Worm (Caenorhabditis elegans) whole organism, L1 larva: Measurements from ENCODE around the gene F14F3.5.
A peak's percentile ranks its signal among the peaks of the same experiment; 100 is the strongest.

ENCODE experiments used
- C04F5.9 ChIP-seq: sonication (generic microtip); optimal IDR thresholded peaks from 2 replicates; lab custom pipeline; 2016; ENCODE audit warnings: missing genetic modification characterization, missing compliant biosample characterization
- C16A3.4 ChIP-seq: fragments of 150-350 bp; optimal IDR thresholded peaks from 2 replicates; lab custom pipeline; 2014; ENCODE audit warnings: missing biosample characterization, missing genetic modification characterization
- C34B4.2 ChIP-seq: sonication (generic microtip); optimal IDR thresholded peaks from 2 replicates; lab custom pipeline; 2017; ENCODE audit warnings: mild to moderate bottlenecking, missing genetic modification characterization, missing compliant biosample characterization
- Y116A8C.19 ChIP-seq: sonication (generic microtip); optimal IDR thresholded peaks from 2 replicates; lab custom pipeline; 2016; ENCODE audit warnings: missing compliant biosample characterization, missing genetic modification characterization, borderline replicate concordance
- alr-1 ChIP-seq: fragments of 200-800 bp; sonication (Bioruptor generic); optimal IDR thresholded peaks from 2 replicates; lab custom pipeline; 2018; ENCODE audit warnings: borderline replicate concordance, mild to moderate bottlenecking, missing genetic modification characterization, missing compliant biosample characterization
- aly-2 ChIP-seq: fragments of 150-350 bp; optimal IDR thresholded peaks from 2 replicates; lab custom pipeline; 2014; ENCODE audit warnings: missing biosample characterization, missing genetic modification characterization
- ama-1 ChIP-seq: fragments of 150-350 bp; optimal IDR thresholded peaks from 2 replicates; lab custom pipeline; 2014
- blmp-1 ChIP-seq: fragments of 150-350 bp; optimal IDR thresholded peaks from 2 replicates; lab custom pipeline; 2014; ENCODE audit warnings: missing biosample characterization, missing genetic modification characterization
- ceh-63 ChIP-seq: fragments of 200-800 bp; sonication (Bioruptor generic); optimal IDR thresholded peaks from 2 replicates; lab custom pipeline; 2018; ENCODE audit warnings: mild to moderate bottlenecking, missing genetic modification characterization, missing compliant biosample characterization
- ceh-8 ChIP-seq: fragments of 200-800 bp; sonication (Bioruptor generic); optimal IDR thresholded peaks from 2 replicates; lab custom pipeline; 2018; ENCODE audit warnings: mild to moderate bottlenecking, missing genetic modification characterization, moderate library complexity, missing compliant biosample characterization
- ceh-82 ChIP-seq, 3 experiments: fragments of 150-350 bp in 1 of 3; sonication (generic microtip) in 2 of 3; optimal IDR thresholded peaks; 2 replicates each; lab custom pipeline; 2014 to 2017; ENCODE audit warnings: missing biosample characterization in 3 of 3, missing genetic modification characterization in 3 of 3
- ceh-90 ChIP-seq: sonication (generic microtip); optimal IDR thresholded peaks from 2 replicates; lab custom pipeline; 2016; ENCODE audit warnings: missing genetic modification characterization, missing compliant biosample characterization
- dpl-1 ChIP-seq, 3 experiments: fragments of 150-350 bp in 2 of 3; sonication (generic microtip) in 1 of 3; optimal IDR thresholded peaks; 2 replicates each; lab custom pipeline; 2014 to 2017; ENCODE audit warnings: missing biosample characterization in 3 of 3, missing genetic modification characterization in 3 of 3, missing genetic modification reagents in 3 of 3
- egl-13 ChIP-seq: sonication (generic microtip); optimal IDR thresholded peaks from 2 replicates; lab custom pipeline; 2016; ENCODE audit warnings: missing genotype, missing genetic modification reagents, missing genetic modification characterization, missing compliant biosample characterization
- elt-2 ChIP-seq: sonication (generic microtip); optimal IDR thresholded peaks from 2 replicates; lab custom pipeline; 2016; ENCODE audit warnings: missing genetic modification characterization, mild to moderate bottlenecking, inconsistent platforms, missing compliant biosample characterization, missing genetic modification reagents
- elt-3 ChIP-seq, 6 experiments: fragments of 150-350 bp in 1 of 6; sonication (generic microtip); optimal IDR thresholded peaks; 2 replicates each; lab custom pipeline; 2017 to 2018; ENCODE audit warnings: missing biosample characterization in 6 of 6, missing genetic modification characterization in 6 of 6, inconsistent platforms in 1 of 6
- fkh-10 ChIP-seq: sonication (generic microtip); optimal IDR thresholded peaks from 2 replicates; lab custom pipeline; 2017; ENCODE audit warnings: missing biosample characterization, missing genetic modification reagents, missing genetic modification characterization
- fkh-8 ChIP-seq: sonication (generic microtip); optimal IDR thresholded peaks from 2 replicates; lab custom pipeline; 2016; ENCODE audit warnings: mild to moderate bottlenecking, missing genetic modification characterization, missing compliant biosample characterization
- fos-1 ChIP-seq: fragments of 150-350 bp; optimal IDR thresholded peaks from 2 replicates; lab custom pipeline; 2014; ENCODE audit warnings: missing biosample characterization, missing genetic modification characterization
- hlh-17 ChIP-seq: fragments of 200-800 bp; sonication (Bioruptor generic); optimal IDR thresholded peaks from 2 replicates; lab custom pipeline; 2018; ENCODE audit warnings: missing genetic modification characterization, mild to moderate bottlenecking, missing compliant biosample characterization, moderate library complexity, borderline replicate concordance
- hlh-4 ChIP-seq: sonication (generic microtip); optimal IDR thresholded peaks from 2 replicates; lab custom pipeline; 2016; ENCODE audit warnings: mild to moderate bottlenecking, missing genetic modification characterization, missing compliant biosample characterization
- lin-13 ChIP-seq: fragments of 150-350 bp; optimal IDR thresholded peaks from 2 replicates; lab custom pipeline; 2014; ENCODE audit warnings: missing biosample characterization, missing genetic modification reagents, missing genetic modification characterization
- lin-14 ChIP-seq: fragments of 200-800 bp; sonication (Bioruptor generic); optimal IDR thresholded peaks from 2 replicates; lab custom pipeline; 2018; ENCODE audit warnings: mild to moderate bottlenecking, missing genetic modification characterization, moderate library complexity, missing compliant biosample characterization
- lin-35 ChIP-seq, 2 experiments: fragments of 150-350 bp; optimal IDR thresholded peaks; 2 replicates each; lab custom pipeline; 2014; ENCODE audit warnings: missing biosample characterization in 2 of 2, missing genetic modification characterization in 2 of 2, missing genetic modification reagents in 2 of 2
- lin-39 ChIP-seq: fragments of 150-350 bp; optimal IDR thresholded peaks from 2 replicates; lab custom pipeline; 2014; ENCODE audit warnings: missing biosample characterization, missing genetic modification reagents, missing genetic modification characterization
- lir-3 ChIP-seq: sonication (generic microtip); optimal IDR thresholded peaks from 2 replicates; lab custom pipeline; 2016; ENCODE audit warnings: mild to moderate bottlenecking, missing genetic modification characterization, moderate library complexity, missing compliant biosample characterization; ENCODE audit not compliant: poor library complexity
- mdl-1 ChIP-seq, 2 experiments: fragments of 150-350 bp; optimal IDR thresholded peaks; 2 replicates each; lab custom pipeline; 2014 to 2017; ENCODE audit warnings: missing biosample characterization in 2 of 2, missing genetic modification characterization in 2 of 2, inconsistent platforms in 1 of 2
- mef-2 ChIP-seq: fragments of 150-350 bp; optimal IDR thresholded peaks from 2 replicates; lab custom pipeline; 2014; ENCODE audit warnings: missing biosample characterization, missing genetic modification characterization
- nhr-11 ChIP-seq: fragments of 150-350 bp; optimal IDR thresholded peaks from 2 replicates; lab custom pipeline; 2014; ENCODE audit warnings: missing biosample characterization, missing genetic modification characterization
- nhr-19 ChIP-seq: fragments of 200-800 bp; sonication (Bioruptor generic); conservative IDR thresholded peaks from 2 replicates; pipeline ENCODE4 v1.3.6; 2022; ENCODE audit warnings: missing genetic modification characterization, missing compliant biosample characterization
- nhr-20 ChIP-seq: sonication (generic microtip); optimal IDR thresholded peaks from 2 replicates; lab custom pipeline; 2016; ENCODE audit warnings: mild to moderate bottlenecking, missing genetic modification characterization, missing compliant biosample characterization
- nhr-28 ChIP-seq: fragments of 150-350 bp; optimal IDR thresholded peaks from 2 replicates; lab custom pipeline; 2014; ENCODE audit warnings: missing biosample characterization, missing genetic modification characterization
- nhr-47 ChIP-seq: sonication (generic microtip); optimal IDR thresholded peaks from 2 replicates; lab custom pipeline; 2016; ENCODE audit warnings: mild to moderate bottlenecking, missing genetic modification characterization, moderate library complexity, missing compliant biosample characterization
- nhr-71 ChIP-seq: sonication (generic microtip); optimal IDR thresholded peaks from 2 replicates; lab custom pipeline; 2016; ENCODE audit warnings: mild to moderate bottlenecking, missing genetic modification characterization, moderate library complexity, missing compliant biosample characterization
- nhr-76 ChIP-seq: sonication (generic microtip); optimal IDR thresholded peaks from 2 replicates; lab custom pipeline; 2017; ENCODE audit warnings: missing biosample characterization, missing genetic modification characterization
- nhr-90 ChIP-seq: sonication (generic microtip); optimal IDR thresholded peaks from 2 replicates; lab custom pipeline; 2016; ENCODE audit warnings: mild to moderate bottlenecking, missing genetic modification characterization, missing compliant biosample characterization; ENCODE audit not compliant: poor library complexity
- pax-3 ChIP-seq: fragments of 200-800 bp; sonication (Bioruptor generic); optimal IDR thresholded peaks from 2 replicates; lab custom pipeline; 2018; ENCODE audit warnings: mild to moderate bottlenecking, missing genetic modification characterization, moderate library complexity, missing compliant biosample characterization
- snpc-4 ChIP-seq: fragments of 150-350 bp; optimal IDR thresholded peaks from 2 replicates; lab custom pipeline; 2014; ENCODE audit warnings: missing biosample characterization, missing genetic modification characterization
- sptf-1 ChIP-seq: fragments of 150-350 bp; optimal IDR thresholded peaks from 2 replicates; lab custom pipeline; 2014; ENCODE audit warnings: missing biosample characterization, missing genetic modification characterization
- sup-37 ChIP-seq: fragments of 200-800 bp; sonication (Bioruptor generic); optimal IDR thresholded peaks from 2 replicates; lab custom pipeline; 2018; ENCODE audit warnings: mild to moderate bottlenecking, missing genetic modification characterization, missing compliant biosample characterization
- unc-30 ChIP-seq: sonication (generic microtip); optimal IDR thresholded peaks from 2 replicates; lab custom pipeline; 2017; ENCODE audit warnings: missing biosample characterization, missing genetic modification characterization
- unc-62 ChIP-seq: fragments of 150-350 bp; optimal IDR thresholded peaks from 2 replicates; lab custom pipeline; 2014; ENCODE audit warnings: missing biosample characterization, missing genetic modification reagents, missing genetic modification characterization
- vab-15 ChIP-seq: sonication (generic microtip); optimal IDR thresholded peaks from 2 replicates; lab custom pipeline; 2017; ENCODE audit warnings: missing genotype, mild to moderate bottlenecking, missing genetic modification characterization, missing compliant biosample characterization
- zag-1 ChIP-seq: fragments of 150-350 bp; optimal IDR thresholded peaks from 2 replicates; lab custom pipeline; 2014; ENCODE audit warnings: missing biosample characterization, missing genetic modification characterization
- zip-4 ChIP-seq: fragments of 200-800 bp; sonication (Bioruptor generic); optimal IDR thresholded peaks from 2 replicates; lab custom pipeline; 2018; ENCODE audit warnings: mild to moderate bottlenecking, missing genetic modification characterization, moderate library complexity, missing compliant biosample characterization

Gene F14F3.5

ce11 chrX:10532180-10532833 lies 3.3 kb upstream of the F14F3.5 start:
- TF ChIP-seq nhr-71 (tag; lab: Kevin White, UChicago) (peak; percentile 15), ceh-8 (GFP tag; lab: Kevin White, UChicago) (no peak), elt-2 (tag; lab: Kevin White, UChicago) (peak; percentile 93), egl-13 (tag; lab: Kevin White, UChicago) (peak; percentile 26), dpl-1 (GFP tag; optimal IDR thresholded peaks at IDR 0.05; lab: Kevin White, UChicago) (no peak), ceh-82 (tag; optimal IDR thresholded peaks at IDR 0.05; lab: Kevin White, UChicago) (no peak), nhr-20 (tag; lab: Kevin White, UChicago) (peak; percentile 18), unc-30 (tag; lab: Kevin White, UChicago) (no peak), lin-13 (GFP tag; lab: Kevin White, UChicago) (no peak), lin-35 (GFP tag; optimal IDR thresholded peaks at IDR 0.05; lab: Kevin White, UChicago) (peak in 1 of 2 experiments; percentile 38)
- TF ChIP-seq, all 84 proteins: peak for 5

DNA sequence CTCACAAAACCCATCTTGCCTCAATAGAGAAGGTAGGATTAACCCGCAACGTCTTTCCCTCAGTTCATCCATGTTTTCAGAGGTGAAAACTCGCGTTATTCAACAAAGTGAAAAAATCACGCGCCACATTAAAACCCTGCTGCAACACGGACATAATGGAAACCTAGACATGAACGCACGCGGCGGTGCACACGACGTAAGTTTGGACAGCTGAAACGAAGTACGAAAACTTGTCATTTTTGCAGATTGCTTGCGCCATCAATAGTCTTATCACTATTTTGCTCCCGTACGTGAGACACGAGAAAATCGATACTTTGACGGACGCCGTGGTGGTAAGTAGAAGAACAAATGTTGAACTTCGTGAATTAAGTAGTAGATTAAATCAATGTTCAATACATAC lies 1.6 kb downstream of the F14F3.5 start:
- TF ChIP-seq dpl-1 (GFP tag; optimal IDR thresholded peaks at IDR 0.05; lab: Kevin White, UChicago) = no peak
- peak in 1 of 2 experiments; percentile 10 for TF ChIP-seq mdl-1 (tag; optimal IDR thresholded peaks at IDR 0.05; lab: Kevin White, UChicago)
- no peak for TF ChIP-seq pax-3 (tag; lab: Kevin White, UChicago)
- peak; percentile 39 for TF ChIP-seq elt-2 (tag; lab: Kevin White, UChicago)

ce11 chrX:10524483-10524948 lies 4.5 kb downstream of the F14F3.5 start, which contains the start of the genes mboa-7 and git-1:
Gene mboa-7, minus strand, starts transcription at chrX:10524565.
Gene git-1, plus strand, starts transcription at chrX:10524898.
- TF ChIP-seq ceh-63 (GFP tag; lab: Kevin White, UChicago) (no peak), egl-13 (tag; lab: Kevin White, UChicago) (no peak), pax-3 (tag; lab: Kevin White, UChicago) (peak; percentile 3), alr-1 (tag; lab: Kevin White, UChicago) (no peak), vab-15 (tag; lab: Kevin White, UChicago) (peak; percentile 15), C34B4.2 (tag; lab: Kevin White, UChicago) (no peak), sptf-1 (no peak), nhr-47 (tag; lab: Kevin White, UChicago) (peak; percentile 63), mef-2 (tag; lab: Kevin White, UChicago) (no peak), ceh-8 (GFP tag; lab: Kevin White, UChicago) (no peak), zip-4 (GFP tag; lab: Kevin White, UChicago) (no peak), nhr-19 (GFP tag; lab: Robert Waterston, UW) (peak; percentile 55), hlh-17 (no peak), nhr-90 (tag; lab: Kevin White, UChicago) (peak; percentile 51), unc-62 (no peak), fkh-10 (GFP tag; lab: Kevin White, UChicago) (no peak), C16A3.4 (tag; lab: Kevin White, UChicago) (peak; percentile 71), ceh-90 (no peak), nhr-11 (no peak), ama-1 (lab: Kevin White, UChicago) (no peak), snpc-4 (tag; lab: Kevin White, UChicago) (no peak), lin-14 (peak; percentile 92), lin-39 (tag; lab: Kevin White, UChicago) (no peak), elt-2 (tag; lab: Kevin White, UChicago) (no peak), Y116A8C.19 (tag; lab: Kevin White, UChicago) (no peak), zag-1 (no peak), lir-3 (no peak), nhr-28 (tag; lab: Kevin White, UChicago) (no peak), elt-3 (tag; optimal IDR thresholded peaks at IDR 0.05; lab: Kevin White, UChicago) (peak in 3 of 6 experiments; percentile 30 to 74 (median 57)), sup-37 (GFP tag; lab: Kevin White, UChicago) (no peak), hlh-4 (tag; lab: Kevin White, UChicago) (no peak), fos-1 (tag; lab: Kevin White, UChicago) (no peak), blmp-1 (tag; lab: Kevin White, UChicago) (peak; percentile 73), aly-2 (tag; lab: Kevin White, UChicago) (no peak), fkh-8 (tag; lab: Kevin White, UChicago) (peak; percentile 17), mdl-1 (tag; optimal IDR thresholded peaks at IDR 0.05; lab: Kevin White, UChicago) (peak in 1 of 2 experiments; percentile 50), C04F5.9 (tag; lab: Kevin White, UChicago) (no peak), nhr-76 (tag; lab: Kevin White, UChicago) (no peak)
